Worm (Caenorhabditis elegans) whole organism, young adult: Measurements from ENCODE around the gene C25E10.8.

Experiments
- B0336.3 ChIP-seq: fragments of 200-800 bp; sonication (Bioruptor generic); IDR thresholded peaks from 2 replicates; pipeline ENCODE4 v1.3.6; 2022; ENCODE audit warnings: missing genetic modification characterization, missing compliant biosample characterization
- F23B12.7 ChIP-seq: sonication (generic microtip); optimal IDR thresholded peaks from 2 replicates; lab custom pipeline; 2017; ENCODE audit warnings: missing genetic modification characterization, mild to moderate bottlenecking, missing compliant biosample characterization, antibody characterized with exemption, moderate library complexity; ENCODE audit not compliant: insufficient read depth
- K11D2.4 ChIP-seq: fragments of 200-800 bp; sonication (Bioruptor generic); IDR thresholded peaks from 2 replicates; pipeline ENCODE4 v1.3.6; 2022; ENCODE audit warnings: missing genetic modification reagents, missing genetic modification characterization, missing compliant biosample characterization
- Y53G8AR.9 ChIP-seq: fragments of 200-800 bp; sonication (Bioruptor generic); conservative IDR thresholded peaks from 2 replicates; pipeline ENCODE4 v1.3.6; 2022; ENCODE audit warnings: missing genetic modification reagents, missing genetic modification characterization, missing compliant biosample characterization
- efl-1 ChIP-seq: fragments of 150-350 bp; optimal IDR thresholded peaks from 2 replicates; lab custom pipeline; 2014; ENCODE audit warnings: missing biosample characterization, missing genetic modification reagents, missing genetic modification characterization
- him-1 ChIP-seq: sonication (generic microtip); optimal IDR thresholded peaks from 2 replicates; lab custom pipeline; 2016; ENCODE audit warnings: missing genotype, missing genetic modification reagents, missing genetic modification characterization, missing compliant biosample characterization
- hmg-1.2 ChIP-seq: fragments of 200-800 bp; sonication (Bioruptor generic); IDR thresholded peaks from 2 replicates; pipeline ENCODE4 v1.3.6; 2022; ENCODE audit warnings: missing genetic modification reagents, missing genetic modification characterization, missing compliant biosample characterization
- let-607 ChIP-seq, 2 experiments: fragments of 200-800 bp in 1 of 2; sonication (Bioruptor generic) in 1 of 2; sonication (generic microtip) in 1 of 2; optimal IDR thresholded peaks; 2 replicates each; lab custom pipeline; 2016 to 2018; ENCODE audit warnings: mild to moderate bottlenecking in 2 of 2, missing compliant biosample characterization in 2 of 2, missing genetic modification characterization in 2 of 2, moderate library complexity in 2 of 2, missing genotype in 1 of 2
- madf-8 ChIP-seq: fragments of 200-800 bp; sonication (Bioruptor generic); conservative IDR thresholded peaks from 2 replicates; pipeline ENCODE4 v1.3.6; 2022; ENCODE audit warnings: missing genetic modification reagents, missing genetic modification characterization, missing compliant biosample characterization
- nfya-1 ChIP-seq: sonication (generic microtip); optimal IDR thresholded peaks from 2 replicates; lab custom pipeline; 2017; ENCODE audit warnings: antibody characterized with exemption, missing compliant biosample characterization, missing genetic modification characterization, borderline replicate concordance; ENCODE audit not compliant: insufficient read depth
- pha-4 ChIP-seq: fragments of 150-350 bp; sonication (generic microtip); optimal IDR thresholded peaks from 2 replicates; lab custom pipeline; 2014; ENCODE audit warnings: missing biosample characterization, missing genetic modification reagents, missing genetic modification characterization
- ztf-25 ChIP-seq: fragments of 200-800 bp; sonication (Bioruptor generic); IDR thresholded peaks from 2 replicates; pipeline ENCODE4 v1.3.6; 2022; ENCODE audit warnings: missing genetic modification reagents, missing genetic modification characterization, missing compliant biosample characterization

DNA sequence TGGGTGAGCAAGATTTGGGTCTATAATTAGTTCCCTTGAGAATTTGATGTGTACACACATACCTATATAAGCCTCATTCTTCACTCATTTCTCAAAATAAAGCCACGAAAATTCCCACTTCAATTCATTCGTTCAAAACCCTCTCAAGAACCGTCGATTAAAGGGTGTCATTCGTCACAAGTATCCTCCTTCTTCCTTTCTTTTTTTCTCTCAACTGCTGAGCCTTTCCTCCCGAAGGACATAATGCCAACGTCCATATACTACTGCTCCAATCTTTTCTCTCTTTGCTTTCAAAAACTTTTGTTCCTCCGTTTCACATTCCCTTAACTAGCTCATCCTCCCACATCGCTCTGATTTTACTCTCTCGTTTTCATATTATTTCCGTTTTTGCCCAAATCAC, 38.3 kb upstream of the C25E10.8 start, which contains the start of gene T27E4.1:
- no peak for TF ChIP-seq him-1
- TF ChIP-seq ztf-25 (GFP tag; lab: Robert Waterston, UW), result no peak
- no peak for TF ChIP-seq madf-8
- no peak for TF ChIP-seq Y53G8AR.9 (GFP tag; lab: Robert Waterston, UW)
- no peak for TF ChIP-seq F23B12.7 (tag; lab: Kevin White, UChicago)
- TF ChIP-seq B0336.3 (GFP tag; lab: Robert Waterston, UW), result no peak
- TF ChIP-seq let-607 (tag; optimal IDR thresholded peaks at IDR 0.05; lab: Kevin White, UChicago), result no peak
- TF ChIP-seq pha-4 (tag; lab: Kevin White, UChicago), result no peak
- no peak for TF ChIP-seq efl-1 (GFP tag; lab: Kevin White, UChicago)
- TF ChIP-seq hmg-1.2, result no peak
- no peak for TF ChIP-seq K11D2.4 (GFP tag; lab: Robert Waterston, UW)
- TF ChIP-seq nfya-1 (tag; lab: Kevin White, UChicago), result no peak
